Fruit fly (Drosophila melanogaster): ENCODE data around the gene Srlp.

- no peak for TF ChIP-seq CG6813 (GFP tag; optimal IDR thresholded peaks at IDR 0.05)
- no peak for TF ChIP-seq CG17385 (GFP tag; optimal IDR thresholded peaks at IDR 0.05)
- no peak for TF ChIP-seq BtbVII (GFP tag; optimal IDR thresholded peaks at IDR 0.05)
- TF ChIP-seq NfI (GFP tag; optimal IDR thresholded peaks at IDR 0.05): no peak
These were observed 28.0 kb upstream of the Srlp start, which contains the start of gene Cyp9f2 for dm6 chr3R:12405928-12406234.
